Fruit fly (Drosophila melanogaster) whole organism, embryonic: ENCODE data around the gene Hs6st.

Experiments used
- CG10274 ChIP-seq: fragments of 200-800 bp; sonication (Bioruptor generic); optimal IDR thresholded peaks from 3 replicates; lab custom pipeline; 2017; ENCODE audit warnings: missing biosample characterization, mild to moderate bottlenecking, missing genetic modification characterization
- CG10654 ChIP-seq: fragments of 200-800 bp; sonication (Bioruptor generic); optimal IDR thresholded peaks from 2 replicates; lab custom pipeline; 2016; ENCODE audit warnings: missing biosample characterization, missing genetic modification characterization
- CG11247 ChIP-seq: fragments of 200-800 bp; sonication (Bioruptor generic); IDR thresholded peaks from 2 replicates; pipeline ENCODE4 v1.3.6; 2022; ENCODE audit warnings: missing biosample characterization, missing genetic modification characterization
- CG12659 ChIP-seq: fragments of 200-800 bp; sonication (Bioruptor generic); optimal IDR thresholded peaks from 3 replicates; lab custom pipeline; 2017; ENCODE audit warnings: mild to moderate bottlenecking, missing biosample characterization, missing genetic modification reagents, missing genetic modification characterization
- CG12769 ChIP-seq: fragments of 200-800 bp; sonication (Bioruptor generic); optimal IDR thresholded peaks from 2 replicates; lab custom pipeline; 2019; ENCODE audit warnings: missing biosample characterization, mild to moderate bottlenecking, missing genetic modification characterization, moderate library complexity
- CG14667 ChIP-seq: fragments of 200-800 bp; sonication (Bioruptor generic); IDR thresholded peaks from 2 replicates; pipeline ENCODE4 v1.3.6; 2022; ENCODE audit warnings: missing biosample characterization, missing genetic modification characterization
- CG3065 ChIP-seq: fragments of 200-800 bp; sonication (Bioruptor generic); optimal IDR thresholded peaks from 2 replicates; lab custom pipeline; 2016; ENCODE audit warnings: missing biosample characterization, missing genetic modification characterization
- CG33213 ChIP-seq: fragments of 200-800 bp; sonication (Bioruptor generic); optimal IDR thresholded peaks from 3 replicates; lab custom pipeline; 2016; ENCODE audit warnings: missing biosample characterization, missing genetic modification characterization
- CG34376 ChIP-seq: fragments of 200-800 bp; sonication (Bioruptor generic); optimal IDR thresholded peaks from 2 replicates; lab custom pipeline; 2018; ENCODE audit warnings: missing biosample characterization, mild to moderate bottlenecking, missing genetic modification characterization
- CG4424 ChIP-seq: fragments of 200-800 bp; sonication (Bioruptor generic); optimal IDR thresholded peaks from 3 replicates; lab custom pipeline; 2016; ENCODE audit warnings: missing biosample characterization, missing genetic modification characterization
- CG6683 ChIP-seq: fragments of 200-800 bp; sonication (Bioruptor generic); optimal IDR thresholded peaks from 2 replicates; lab custom pipeline; 2017; ENCODE audit warnings: missing biosample characterization, mild to moderate bottlenecking, missing genetic modification characterization, missing genetic modification reagents
- Elba2 ChIP-seq: fragments of 200-800 bp; sonication (Bioruptor generic); optimal IDR thresholded peaks from 3 replicates; lab custom pipeline; 2016; ENCODE audit warnings: missing biosample characterization, missing genetic modification characterization
- Ets65A ChIP-seq: fragments of 200-800 bp; sonication (Bioruptor generic); peaks from one replicate; lab custom pipeline; 2016; ENCODE audit warnings: missing biosample characterization, missing genetic modification characterization
- GATAe ChIP-seq: fragments of 200-800 bp; sonication (Bioruptor generic); conservative IDR thresholded peaks from 2 replicates; pipeline ENCODE4 v1.3.6; 2022; ENCODE audit warnings: missing biosample characterization, missing genetic modification characterization
- H2.0 ChIP-seq: fragments of 200-800 bp; sonication (Bioruptor generic); IDR thresholded peaks from 2 replicates; pipeline ENCODE4 v1.3.6; 2022; ENCODE audit warnings: missing biosample characterization, missing genetic modification characterization
- Hand ChIP-seq: fragments of 200-800 bp; sonication (Bioruptor generic); optimal IDR thresholded peaks from 2 replicates; lab custom pipeline; 2017; ENCODE audit warnings: mild to moderate bottlenecking, missing biosample characterization, missing genetic modification reagents, missing genetic modification characterization
- Hr78 ChIP-seq, 2 experiments: fragments of 200-800 bp in 1 of 2; fragments of >200 bp in 1 of 2; sonication (Bioruptor generic) in 1 of 2; optimal IDR thresholded peaks; 2 replicates each; lab custom pipeline; 2017 to 2019; ENCODE audit warnings: missing biosample characterization in 2 of 2, missing genetic modification characterization in 2 of 2, mild to moderate bottlenecking in 1 of 2, moderate library complexity in 1 of 2
- Med ChIP-seq: fragments of 200-800 bp; sonication (Bioruptor generic); peaks from one replicate; lab custom pipeline; 2016; ENCODE audit warnings: missing biosample characterization, missing genetic modification characterization, mild to moderate bottlenecking, inconsistent platforms, moderate library complexity
- Myb ChIP-seq: fragments of 200-800 bp; sonication (Bioruptor generic); optimal IDR thresholded peaks from 2 replicates; lab custom pipeline; 2016; ENCODE audit warnings: missing biosample characterization, missing genetic modification characterization
- Sry-β ChIP-seq: fragments of 200-800 bp; sonication (Bioruptor generic); optimal IDR thresholded peaks from 2 replicates; lab custom pipeline; 2018; ENCODE audit warnings: missing biosample characterization, mild to moderate bottlenecking, missing genetic modification characterization, moderate library complexity
- Vsx1 ChIP-seq: fragments of 200-800 bp; sonication (Bioruptor generic); optimal IDR thresholded peaks from 2 replicates; lab custom pipeline; 2017; ENCODE audit warnings: missing biosample characterization, mild to moderate bottlenecking, missing genetic modification characterization, missing genetic modification reagents
- bab2 ChIP-seq: fragments of 200-800 bp; sonication (Bioruptor generic); optimal IDR thresholded peaks from 2 replicates; lab custom pipeline; 2016; ENCODE audit warnings: missing biosample characterization, missing genetic modification characterization
- chinmo ChIP-seq: fragments of 200-800 bp; sonication (Bioruptor generic); IDR thresholded peaks from 4 replicates; pipeline ENCODE4 v1.3.6; 2022; ENCODE audit warnings: missing biosample characterization, missing genetic modification characterization; ENCODE audit not compliant: partially characterized antibody
- cwo ChIP-seq: fragments of 200-800 bp; sonication (Bioruptor generic); optimal IDR thresholded peaks from 3 replicates; lab custom pipeline; 2017; ENCODE audit warnings: missing biosample characterization, missing genetic modification characterization, mild to moderate bottlenecking, moderate library complexity, missing genetic modification reagents
- esg ChIP-seq: fragments of 200-800 bp; sonication (Bioruptor generic); conservative IDR thresholded peaks from 2 replicates; pipeline ENCODE4 v1.3.6; 2022; ENCODE audit warnings: missing biosample characterization, missing genetic modification characterization
- exex ChIP-seq: fragments of 200-800 bp; sonication (Bioruptor generic); optimal IDR thresholded peaks from 4 replicates; lab custom pipeline; 2018; ENCODE audit warnings: missing biosample characterization, mild to moderate bottlenecking, missing genetic modification characterization, moderate library complexity
- grn ChIP-seq: fragments of 200-800 bp; sonication (Bioruptor generic); optimal IDR thresholded peaks from 3 replicates; lab custom pipeline; 2017; ENCODE audit warnings: missing biosample characterization, missing genetic modification characterization
- ind ChIP-seq: fragments of 200-800 bp; sonication (Bioruptor generic); optimal IDR thresholded peaks from 3 replicates; lab custom pipeline; 2016; ENCODE audit warnings: missing biosample characterization, missing genetic modification characterization
- jigr1 ChIP-seq: fragments of 200-800 bp; sonication (Bioruptor generic); IDR thresholded peaks from 3 replicates; pipeline ENCODE4 v1.3.6; 2022; ENCODE audit warnings: missing biosample characterization, missing genetic modification characterization
- lab ChIP-seq: fragments of 200-800 bp; sonication (Bioruptor generic); optimal IDR thresholded peaks from 3 replicates; lab custom pipeline; 2017; ENCODE audit warnings: missing biosample characterization, missing genetic modification characterization, mild to moderate bottlenecking, moderate library complexity, missing genetic modification reagents
- mirr ChIP-seq: fragments of 200-800 bp; sonication (Bioruptor generic); optimal IDR thresholded peaks from 3 replicates; lab custom pipeline; 2018; ENCODE audit warnings: missing biosample characterization, mild to moderate bottlenecking, missing genetic modification characterization
- sd ChIP-seq: fragments of 200-800 bp; sonication (Bioruptor generic); optimal IDR thresholded peaks from 3 replicates; lab custom pipeline; 2018; ENCODE audit warnings: missing biosample characterization, mild to moderate bottlenecking, missing genetic modification characterization, moderate library complexity
- sens ChIP-seq: fragments of 200-800 bp; sonication (Bioruptor generic); peaks from one replicate; lab custom pipeline; 2016; ENCODE audit warnings: missing biosample characterization, missing genetic modification characterization
- sens-2 ChIP-seq: fragments of 200-800 bp; sonication (Bioruptor generic); IDR thresholded peaks from 2 replicates; pipeline ENCODE4 v1.3.6; 2022; ENCODE audit warnings: missing biosample characterization, missing genetic modification characterization
- slbo ChIP-seq: fragments of 200-800 bp; sonication (Bioruptor generic); IDR thresholded peaks from 2 replicates; pipeline ENCODE4 v1.3.6; 2022; ENCODE audit warnings: missing biosample characterization, missing genetic modification characterization
- sr ChIP-seq: fragments of 200-800 bp; sonication (Bioruptor generic); IDR thresholded peaks from 3 replicates; pipeline ENCODE4 v1.3.6; 2022; ENCODE audit warnings: missing biosample characterization, missing genetic modification characterization
- stwl ChIP-seq: fragments of 200-800 bp; sonication (Bioruptor generic); optimal IDR thresholded peaks from 3 replicates; lab custom pipeline; 2018; ENCODE audit warnings: missing biosample characterization, mild to moderate bottlenecking, missing genetic modification characterization, moderate library complexity
- sug ChIP-seq: fragments of 200-800 bp; optimal IDR thresholded peaks from 2 replicates; lab custom pipeline; 2019; ENCODE audit warnings: missing biosample characterization, mild to moderate bottlenecking, missing genetic modification characterization, moderate library complexity
- twi ChIP-seq: fragments of 200-800 bp; optimal IDR thresholded peaks from 2 replicates; lab custom pipeline; 2019; ENCODE audit warnings: missing biosample characterization, mild to moderate bottlenecking, missing genetic modification characterization, moderate library complexity
- vnd ChIP-seq: fragments of 200-800 bp; sonication (Bioruptor generic); IDR thresholded peaks from 3 replicates; pipeline ENCODE4 v1.3.6; 2022; ENCODE audit warnings: missing biosample characterization, missing genetic modification characterization; ENCODE audit not compliant: partially characterized antibody

Hs6st gene

dm6 chr3R:20007399-20008285 is 670 bp downstream of the Hs6st start (continued):
- TF ChIP-seq Sry-β (no peak), CG6683 (GFP tag; lab: Kevin White, UChicago) (no peak), CG10654 (no peak), CG12659 (GFP tag; lab: Kevin White, UChicago) (no peak), CG10274 (GFP tag; lab: Kevin White, UChicago) (peak; percentile 52), esg (no peak), slbo (GFP tag; lab: Robert Waterston, UW) (no peak), twi (tag; lab: Kevin White, UChicago) (peak; percentile 61), jigr1 (GFP tag; lab: Robert Waterston, UW) (no peak)

- TF ChIP-seq CG14667 (GFP tag; lab: Robert Waterston, UW) (no peak), Myb (no peak), sens-2 (GFP tag; lab: Robert Waterston, UW) (peak; percentile 32; the same call in 1 of the 2 replicates), GATAe (peak; percentile 68), CG4424 (no peak), bab2 (GFP tag; lab: Kevin White, UChicago) (no peak), CG33213 (GFP tag; lab: Kevin White, UChicago) (no peak), lab (peak; percentile 36), mirr (GFP tag; lab: Kevin White, UChicago) (peak; percentile 91), CG34376 (peak; percentile 35), chinmo (0 out of 4 replicates have a peak, but pooled peaks have one; percentile 31), Vsx1 (GFP tag; lab: Kevin White, UChicago) (peak; percentile 67), exex (tag; lab: Kevin White, UChicago) (peak; percentile 98), sens (peak; percentile 2), grn (GFP tag; lab: Kevin White, UChicago) (peak; percentile 74), Hand (GFP tag; lab: Kevin White, UChicago) (no peak), CG12769 (tag; lab: Kevin White, UChicago) (peak; percentile 23), vnd (GFP tag; lab: Robert Waterston, UW) (peak; percentile 41; the same call in 1 of the 3 replicates), ind (GFP tag; lab: Kevin White, UChicago) (no peak), Hr78 (GFP tag; optimal IDR thresholded peaks at IDR 0.05; lab: Kevin White, UChicago) (peak in 1 of 2 experiments; percentile 65), sug (tag; lab: Kevin White, UChicago) (peak; percentile 82)
Measured at dm6 chr3R:20006617-20007016, 1.7 kb downstream of the Hs6st start.

- TF ChIP-seq stwl (tag; lab: Kevin White, UChicago) (no peak), H2.0 (GFP tag; lab: Robert Waterston, UW) (no peak), CG11247 (GFP tag; lab: Robert Waterston, UW) (no peak), cwo (GFP tag; lab: Kevin White, UChicago) (peak; percentile 36), Med (peak; percentile 79), Ets65A (GFP tag; lab: Kevin White, UChicago) (peak; percentile 62), CG12769 (tag; lab: Kevin White, UChicago) (peak; percentile 62), CG3065 (peak; percentile 15), sr (GFP tag; lab: Robert Waterston, UW) (peak; percentile 31; the same call in 1 of the 3 replicates), sd (tag; lab: Kevin White, UChicago) (peak; percentile 69), Elba2 (GFP tag; lab: Kevin White, UChicago) (no peak)
Measured at dm6 chr3R:20004697-20005096, 3.6 kb downstream of the Hs6st start.
